Fruit fly (Drosophila melanogaster): ENCODE data around the gene mRpS34.

Gene mRpS34

DNA sequence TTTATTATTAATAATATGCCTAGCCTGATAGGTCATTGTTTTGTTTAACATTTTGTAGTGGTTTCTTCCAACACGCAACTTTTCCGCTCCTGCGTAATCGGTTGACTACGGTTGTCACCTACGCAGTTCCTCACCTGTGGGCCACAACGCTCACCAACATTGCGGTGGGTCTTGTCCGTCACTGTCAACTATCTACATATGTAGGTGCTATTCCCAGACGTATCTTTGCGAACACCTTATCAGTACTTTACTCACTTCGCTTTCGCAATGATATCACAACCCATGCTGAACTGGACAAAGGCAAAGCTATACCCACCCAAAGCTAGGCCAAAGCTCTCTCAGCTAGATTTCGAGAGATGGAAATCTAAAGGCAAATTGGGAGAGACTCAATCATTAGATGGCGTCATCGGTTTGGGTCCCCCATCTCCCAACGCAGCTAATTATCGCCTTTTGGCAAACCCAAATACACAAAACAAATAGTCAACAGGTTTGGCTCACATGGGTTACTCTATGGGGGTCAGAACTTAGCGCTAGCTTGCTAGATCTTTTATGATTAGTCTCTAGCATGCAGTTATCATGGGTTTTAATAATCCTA lies 8.4 kb downstream of the mRpS34 start (continued):
- TF ChIP-seq Dp (GFP tag; optimal IDR thresholded peaks at IDR 0.05), result no peak
- TF ChIP-seq Sox102F (GFP tag; optimal IDR thresholded peaks at IDR 0.05), result no peak
- TF ChIP-seq esg (GFP tag; conservative IDR thresholded peaks at IDR 0.05), result no peak
- no peak for TF ChIP-seq bowl (GFP tag; IDR thresholded peaks at IDR 0.05)
- TF ChIP-seq D (optimal IDR thresholded peaks at IDR 0.05), result no peak
- no peak for TF ChIP-seq D (GFP tag; optimal IDR thresholded peaks at IDR 0.05)
- TF ChIP-seq Dbx (GFP tag; IDR thresholded peaks at IDR 0.05), result 0 out of 3 replicates have a peak, but pooled peaks have one; percentile 15
- no peak for TF ChIP-seq kay (GFP tag; optimal IDR thresholded peaks at IDR 0.05)
- TF ChIP-seq Hey (tag; optimal IDR thresholded peaks at IDR 0.05), result no peak
- no peak for TF ChIP-seq Taf1 (GFP tag; IDR thresholded peaks at IDR 0.05)
- no peak for TF ChIP-seq BEAF-32 (GFP tag; optimal IDR thresholded peaks at IDR 0.05)
- TF ChIP-seq Vsx1 (GFP tag; optimal IDR thresholded peaks at IDR 0.05), result no peak
- no peak for TF ChIP-seq CG14710 (tag; optimal IDR thresholded peaks at IDR 0.05)
- TF ChIP-seq Fer1 (GFP tag; optimal IDR thresholded peaks at IDR 0.05), result peak; percentile 25
- TF ChIP-seq CG5245 (GFP tag; optimal IDR thresholded peaks at IDR 0.05), result no peak
- peak; percentile 46 for TF ChIP-seq B-H2 (GFP tag; optimal IDR thresholded peaks at IDR 0.05)
- peak; percentile 68 for TF ChIP-seq grn (GFP tag; optimal IDR thresholded peaks at IDR 0.05)
- peak; percentile 45 for TF ChIP-seq BtbVII (GFP tag; optimal IDR thresholded peaks at IDR 0.05)
- TF ChIP-seq fd96Cb (tag; optimal IDR thresholded peaks at IDR 0.05), result no peak
- TF ChIP-seq CG13894 (tag; optimal IDR thresholded peaks at IDR 0.05), result peak; percentile 97
- peak; percentile 93 for TF ChIP-seq CG34376 (GFP tag; optimal IDR thresholded peaks at IDR 0.05)
- TF ChIP-seq Ptx1 (GFP tag; IDR thresholded peaks at IDR 0.05), result no peak
- TF ChIP-seq klu (GFP tag; IDR thresholded peaks at IDR 0.05), result no peak
- TF ChIP-seq CG11695 (GFP tag; IDR thresholded peaks at IDR 0.05), result 0 out of 3 replicates have a peak, but pooled peaks have one; percentile 24
- TF ChIP-seq schlank (tag; optimal IDR thresholded peaks at IDR 0.05), result peak; percentile 48
- TF ChIP-seq CG8281 (tag; optimal IDR thresholded peaks at IDR 0.05), result no peak
- no peak for TF ChIP-seq CG2199 (GFP tag; IDR thresholded peaks at IDR 0.05)
- peak; percentile 11 for TF ChIP-seq CG10543 (GFP tag; optimal IDR thresholded peaks at IDR 0.05)
- TF ChIP-seq CG14965 (GFP tag; optimal IDR thresholded peaks at IDR 0.05; ENCODE audit: borderline replicate concordance), result no peak
- no peak for TF ChIP-seq CG7372 (GFP tag; IDR thresholded peaks at IDR 0.05)
- no peak for TF ChIP-seq CG1529 (GFP tag; optimal IDR thresholded peaks at IDR 0.05)
- no peak for TF ChIP-seq HmgD (GFP tag; optimal IDR thresholded peaks at IDR 0.05)

DNA sequence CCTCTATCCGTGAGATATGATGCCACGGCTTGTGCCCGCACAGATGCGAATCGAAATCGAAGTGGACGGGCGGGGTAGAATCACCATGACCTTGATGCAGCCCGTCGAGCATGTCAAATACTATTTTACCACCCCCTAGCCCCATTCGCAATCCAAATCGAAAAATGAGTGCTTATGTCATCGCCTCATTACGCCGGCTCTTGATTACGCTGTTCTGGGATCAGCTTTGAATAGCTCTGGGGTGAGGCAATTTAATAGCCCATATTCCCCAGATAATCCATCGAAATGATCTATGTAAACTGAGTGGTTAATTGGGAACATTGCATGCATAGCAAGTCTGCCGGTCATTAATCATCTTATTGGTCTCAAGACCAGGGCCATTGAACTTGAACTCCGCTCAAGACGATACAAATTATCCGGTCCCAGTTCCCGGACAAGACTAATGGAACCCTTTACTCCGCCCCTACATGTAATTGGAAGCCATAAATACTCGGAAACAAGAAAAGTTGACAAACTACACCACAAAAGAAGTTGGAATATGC lies 9.4 kb downstream of the mRpS34 start:
- TF ChIP-seq Pdp1 (GFP tag; optimal IDR thresholded peaks at IDR 0.05), result peak in 1 of 2 experiments; percentile 90
- TF ChIP-seq CG12659 (GFP tag; optimal IDR thresholded peaks at IDR 0.05), result no peak
- TF ChIP-seq CG14441 (GFP tag; IDR thresholded peaks at IDR 0.05), result 0 out of 2 replicates have a peak, but pooled peaks have one; percentile 34

DNA sequence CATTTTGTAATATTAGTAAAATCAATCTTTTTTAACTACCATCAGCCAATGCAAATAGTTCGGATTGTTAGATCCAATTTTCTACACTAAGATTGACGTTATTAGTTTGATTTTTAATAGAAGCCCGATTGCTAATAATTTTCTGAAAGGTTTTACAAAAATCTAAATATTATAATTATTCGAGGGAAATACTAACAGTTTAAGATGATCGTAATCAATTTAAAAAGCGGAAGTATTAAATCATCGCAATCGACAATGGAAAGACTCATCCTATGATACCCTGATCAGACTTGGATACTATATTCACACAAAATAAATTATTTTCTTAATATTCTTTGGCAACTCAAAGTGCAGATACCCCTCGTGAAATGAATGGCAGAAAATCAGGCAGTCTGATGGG lies 10.0 kb downstream of the mRpS34 start:
- no peak for TF ChIP-seq da (GFP tag; optimal IDR thresholded peaks at IDR 0.05)
- TF ChIP-seq sens (GFP tag), result peak; percentile 11
- peak; percentile 11 for TF ChIP-seq CG2120 (GFP tag; optimal IDR thresholded peaks at IDR 0.05)
- TF ChIP-seq Med (GFP tag), result peak; percentile 74
- TF ChIP-seq Taf1 (GFP tag; IDR thresholded peaks at IDR 0.05), result 0 out of 2 replicates have a peak, but pooled peaks have one; percentile 20
- TF ChIP-seq row (GFP tag; IDR thresholded peaks at IDR 0.05), result 0 out of 3 replicates have a peak, but pooled peaks have one; percentile 20
